Fruit fly (Drosophila melanogaster): Measurements from ENCODE around the gene CG15368.

- TF ChIP-seq h (optimal IDR thresholded peaks at IDR 0.05) (no peak), Myc (optimal IDR thresholded peaks at IDR 0.05) (no peak), psq (optimal IDR thresholded peaks at IDR 0.05) (no peak), ttk (optimal IDR thresholded peaks at IDR 0.05) (no peak)
Measured at dm6 chrX:9243417-9243884, 27.9 kb downstream of the CG15368 start, which contains the start of the genes mxc and Larp7.
